Worm (Caenorhabditis elegans): ENCODE measurements around the gene fbxa-215.
"Not testable (repeated sequence)": the region's sequence is repeated elsewhere in the genome, so short reads cannot be mapped to it uniquely, and the experiment has no call there.

- not testable (repeated sequence) for TF ChIP-seq dmd-8 (GFP tag; IDR thresholded peaks at IDR 0.05); unc-62 (GFP tag; optimal IDR thresholded peaks at IDR 0.05 in 1 of 2); unc-62 (tag; optimal IDR thresholded peaks at IDR 0.05); mdt-29 (GFP tag; IDR thresholded peaks at IDR 0.05); lin-39 (tag; optimal IDR thresholded peaks at IDR 0.05); pqm-1 (tag; optimal IDR thresholded peaks at IDR 0.05); ceh-82 (tag; optimal IDR thresholded peaks at IDR 0.05); F37D6.2 (tag; optimal IDR thresholded peaks at IDR 0.05); nhr-237 (tag; optimal IDR thresholded peaks at IDR 0.05)
Observed at ce11 chrIV:13659449-13659848, 7.3 kb downstream of the fbxa-215 start, which contains the start of gene Y45F10C.1.
